Worm (Caenorhabditis elegans) whole organism, midembryonic: ENCODE data around the gene K12H6.7.

Experiments
- T22C8.4 ChIP-seq: fragments of 200-800 bp; sonication (Bioruptor generic); IDR thresholded peaks from 2 replicates; pipeline ENCODE4 v1.3.6; 2022; ENCODE audit warnings: missing genetic modification characterization, missing compliant biosample characterization
- cog-1 ChIP-seq: sonication (generic microtip); optimal IDR thresholded peaks from 2 replicates; lab custom pipeline; 2016; ENCODE audit warnings: missing genetic modification characterization, missing compliant biosample characterization
- med-1 ChIP-seq: sonication (generic microtip); optimal IDR thresholded peaks from 2 replicates; lab custom pipeline; 2017; ENCODE audit warnings: missing genetic modification characterization, mild to moderate bottlenecking, missing compliant biosample characterization, antibody characterized with exemption, missing genetic modification reagents; ENCODE audit not compliant: insufficient read depth
- ref-1 ChIP-seq: fragments of 200-800 bp; sonication (Bioruptor generic); conservative IDR thresholded peaks from 2 replicates; pipeline ENCODE4 v1.3.6; 2022; ENCODE audit warnings: missing genetic modification reagents, missing genetic modification characterization, missing compliant biosample characterization
- ztf-29 ChIP-seq: fragments of 200-800 bp; sonication (Bioruptor generic); IDR thresholded peaks from 2 replicates; pipeline ENCODE4 v1.3.6; 2022; ENCODE audit warnings: missing genetic modification reagents, missing genetic modification characterization, missing compliant biosample characterization

ce11 chrII:2795413-2795812 lies 41.3 kb downstream of the K12H6.7 start:
- TF ChIP-seq ztf-29 (GFP tag; lab: Robert Waterston, UW) (no peak), T22C8.4 (GFP tag; lab: Robert Waterston, UW) (no peak), ref-1 (no peak), med-1 (GFP tag; lab: Kevin White, UChicago) (no peak), cog-1 (tag; lab: Kevin White, UChicago) (no peak)
